Fruit fly (Drosophila melanogaster) whole organism, embryonic: ENCODE results near the gene CG7810.

Experiments used
- Asciz ChIP-seq: fragments of 200-800 bp; sonication (Bioruptor generic); optimal IDR thresholded peaks from 2 replicates; lab custom pipeline; 2017; ENCODE audit warnings: missing biosample characterization, mild to moderate bottlenecking, missing genetic modification characterization, missing genetic modification reagents
- Blimp-1 ChIP-seq: fragments of 200-800 bp; sonication (Bioruptor generic); optimal IDR thresholded peaks from 3 replicates; lab custom pipeline; 2018; ENCODE audit warnings: missing biosample characterization, missing genetic modification characterization, mild to moderate bottlenecking, moderate library complexity, missing genetic modification reagents
- CG10431 ChIP-seq: fragments of 200-800 bp; sonication (Bioruptor generic); optimal IDR thresholded peaks from 3 replicates; lab custom pipeline; 2018; ENCODE audit warnings: missing biosample characterization, mild to moderate bottlenecking, missing genetic modification characterization
- CG12659 ChIP-seq: fragments of 200-800 bp; sonication (Bioruptor generic); optimal IDR thresholded peaks from 3 replicates; lab custom pipeline; 2017; ENCODE audit warnings: mild to moderate bottlenecking, missing biosample characterization, missing genetic modification reagents, missing genetic modification characterization
- CG13894 ChIP-seq: fragments of 200-800 bp; sonication (Bioruptor generic); optimal IDR thresholded peaks from 3 replicates; lab custom pipeline; 2018; ENCODE audit warnings: missing biosample characterization, mild to moderate bottlenecking, missing genetic modification characterization, moderate library complexity
- CG14710 ChIP-seq: fragments of 200-800 bp; sonication (Bioruptor generic); optimal IDR thresholded peaks from 3 replicates; lab custom pipeline; 2019; ENCODE audit warnings: missing biosample characterization, mild to moderate bottlenecking, missing genetic modification characterization, moderate library complexity
- CG1529 ChIP-seq: fragments of 200-800 bp; sonication (Bioruptor generic); optimal IDR thresholded peaks from 3 replicates; lab custom pipeline; 2018; ENCODE audit warnings: missing biosample characterization, missing genetic modification characterization
- CG1603 ChIP-seq: fragments of 200-800 bp; sonication (Bioruptor generic); optimal IDR thresholded peaks from 2 replicates; lab custom pipeline; 2019; ENCODE audit warnings: missing biosample characterization, mild to moderate bottlenecking, missing genetic modification characterization, moderate library complexity
- CG17385 ChIP-seq: fragments of 200-800 bp; sonication (Bioruptor generic); optimal IDR thresholded peaks from 3 replicates; lab custom pipeline; 2018; ENCODE audit warnings: missing biosample characterization, mild to moderate bottlenecking, missing genetic modification characterization
- CG17568 ChIP-seq: fragments of 200-800 bp; sonication (Bioruptor generic); optimal IDR thresholded peaks from 2 replicates; lab custom pipeline; 2018; ENCODE audit warnings: missing biosample characterization, mild to moderate bottlenecking, missing genetic modification characterization, moderate library complexity
- CG18476 ChIP-seq: fragments of 200-800 bp; sonication (Bioruptor generic); optimal IDR thresholded peaks from 2 replicates; lab custom pipeline; 2016; ENCODE audit warnings: missing biosample characterization, mild to moderate bottlenecking, missing genetic modification characterization
- CG2202 ChIP-seq: fragments of 200-800 bp; sonication (Bioruptor generic); optimal IDR thresholded peaks from 2 replicates; lab custom pipeline; 2018; ENCODE audit warnings: missing biosample characterization, mild to moderate bottlenecking, missing genetic modification characterization
- CG31365 ChIP-seq: fragments of 200-800 bp; sonication (Bioruptor generic); optimal IDR thresholded peaks from 2 replicates; lab custom pipeline; 2018; ENCODE audit warnings: missing biosample characterization, mild to moderate bottlenecking, missing genetic modification characterization
- CG32767 ChIP-seq: fragments of 200-800 bp; sonication (Bioruptor generic); IDR thresholded peaks from 2 replicates; pipeline ENCODE4 v1.3.6; 2022; ENCODE audit warnings: missing biosample characterization, missing genetic modification characterization
- CG34224 ChIP-seq: fragments of 200-800 bp; sonication (Bioruptor generic); IDR thresholded peaks from 3 replicates; pipeline ENCODE4 v1.3.6; 2022; ENCODE audit warnings: missing biosample characterization, missing genetic modification characterization; ENCODE audit not compliant: partially characterized antibody
- CG6254 ChIP-seq: fragments of 200-800 bp; sonication (Bioruptor generic); optimal IDR thresholded peaks from 3 replicates; lab custom pipeline; 2017; ENCODE audit warnings: mild to moderate bottlenecking, missing biosample characterization, missing genetic modification reagents, missing genetic modification characterization
- CG7372 ChIP-seq: fragments of 200-800 bp; sonication (Bioruptor generic); IDR thresholded peaks from 2 replicates; pipeline ENCODE4 v1.3.6; 2022; ENCODE audit warnings: missing biosample characterization, missing genetic modification characterization
- CG7839 ChIP-seq: fragments of 200-800 bp; sonication (Bioruptor generic); optimal IDR thresholded peaks from 3 replicates; lab custom pipeline; 2018; ENCODE audit warnings: missing biosample characterization, mild to moderate bottlenecking, missing genetic modification characterization, moderate library complexity
- CG7928 ChIP-seq: fragments of 200-800 bp; sonication (Bioruptor generic); optimal IDR thresholded peaks from 2 replicates; lab custom pipeline; 2017; ENCODE audit warnings: missing biosample characterization, mild to moderate bottlenecking, missing genetic modification characterization
- CG8290 ChIP-seq, 3 experiments: fragments of 200-800 bp; sonication (Bioruptor generic); optimal IDR thresholded peaks; 2 replicates each; lab custom pipeline; 2016 to 2019; ENCODE audit warnings: missing biosample characterization in 3 of 3, missing genetic modification characterization in 3 of 3, mild to moderate bottlenecking in 2 of 3, moderate library complexity in 1 of 3
- CG9215 ChIP-seq: fragments of 200-800 bp; sonication (Bioruptor generic); IDR thresholded peaks from 2 replicates; pipeline ENCODE4 v1.3.6; 2022; ENCODE audit warnings: missing biosample characterization, missing genetic modification characterization
- CoRest ChIP-seq: fragments of 200-800 bp; sonication (Bioruptor generic); optimal IDR thresholded peaks from 3 replicates; lab custom pipeline; 2018; ENCODE audit warnings: missing biosample characterization, mild to moderate bottlenecking, missing genetic modification characterization, moderate library complexity
- Deaf1 ChIP-seq: fragments of 200-800 bp; optimal IDR thresholded peaks from 3 replicates; lab custom pipeline; 2019; ENCODE audit warnings: missing biosample characterization, mild to moderate bottlenecking, missing genetic modification characterization, moderate library complexity
- ERR ChIP-seq: fragments of 200-800 bp; sonication (Bioruptor generic); optimal IDR thresholded peaks from 2 replicates; lab custom pipeline; 2016; ENCODE audit warnings: missing biosample characterization, missing genetic modification characterization
- HmgD ChIP-seq: fragments of 200-800 bp; sonication (Bioruptor generic); optimal IDR thresholded peaks from 3 replicates; lab custom pipeline; 2016; ENCODE audit warnings: missing biosample characterization, missing genetic modification characterization
- Mes4 ChIP-seq: fragments of 200-800 bp; sonication (Bioruptor generic); optimal IDR thresholded peaks from 2 replicates; lab custom pipeline; 2016; ENCODE audit warnings: missing biosample characterization, missing genetic modification characterization
- NK7.1 ChIP-seq: fragments of 200-800 bp; sonication (Bioruptor generic); optimal IDR thresholded peaks from 3 replicates; lab custom pipeline; 2016; ENCODE audit warnings: missing biosample characterization, missing genetic modification characterization
- NfI ChIP-seq: fragments of 200-800 bp; sonication (Bioruptor generic); optimal IDR thresholded peaks from 3 replicates; lab custom pipeline; 2018; ENCODE audit warnings: missing biosample characterization, mild to moderate bottlenecking, missing genetic modification characterization, moderate library complexity
- Ravus ChIP-seq: fragments of 200-800 bp; sonication (Bioruptor generic); IDR thresholded peaks from 2 replicates; pipeline ENCODE4 v1.3.6; 2022; ENCODE audit warnings: missing biosample characterization, missing genetic modification characterization
- YL-1 ChIP-seq: fragments of 200-800 bp; sonication (Bioruptor generic); optimal IDR thresholded peaks from 3 replicates; lab custom pipeline; 2017; ENCODE audit warnings: missing biosample characterization, mild to moderate bottlenecking, missing genetic modification characterization
- bbx ChIP-seq: fragments of 200-800 bp; sonication (Bioruptor generic); IDR thresholded peaks from 2 replicates; pipeline ENCODE4 v1.3.6; 2022; ENCODE audit warnings: missing biosample characterization, missing genetic modification characterization; ENCODE audit not compliant: partially characterized antibody
- crol ChIP-seq: fragments of 200-800 bp; sonication (Bioruptor generic); IDR thresholded peaks from 2 replicates; pipeline ENCODE4 v1.3.6; 2022; ENCODE audit warnings: missing biosample characterization, missing genetic modification characterization
- gro ChIP-seq: fragments of 200-800 bp; sonication (Bioruptor generic); optimal IDR thresholded peaks from 2 replicates; lab custom pipeline; 2016; ENCODE audit warnings: missing biosample characterization, missing genetic modification characterization
- hb ChIP-seq: fragments of 200-800 bp; sonication (Bioruptor generic); IDR thresholded peaks from 3 replicates; pipeline ENCODE4 v1.3.6; 2022; ENCODE audit warnings: missing biosample characterization, missing genetic modification characterization; ENCODE audit not compliant: partially characterized antibody
- insv ChIP-seq, 2 experiments: fragments of 200-800 bp; sonication (Bioruptor generic); optimal IDR thresholded peaks; 3 replicates each; lab custom pipeline; 2016 to 2018; ENCODE audit warnings: missing biosample characterization in 2 of 2, missing genetic modification characterization in 2 of 2
- lov ChIP-seq, 2 experiments: fragments of 200-800 bp in 1 of 2; fragments of >200 bp in 1 of 2; sonication (Bioruptor generic) in 1 of 2; IDR thresholded peaks in 1 of 2; optimal IDR thresholded peaks in 1 of 2; 2 replicates in 1 of 2; 3 replicates in 1 of 2; pipeline versions ENCODE4 v1.3.6 to Lab custom; 2017 to 2022; ENCODE audit warnings: missing biosample characterization in 1 of 2, missing genetic modification characterization in 1 of 2
- maf-S ChIP-seq: fragments of 200-800 bp; sonication (Bioruptor generic); optimal IDR thresholded peaks from 2 replicates; lab custom pipeline; 2016; ENCODE audit warnings: missing biosample characterization, missing genetic modification characterization
- nau ChIP-seq: fragments of 200-800 bp; sonication (Bioruptor generic); optimal IDR thresholded peaks from 3 replicates; lab custom pipeline; 2017; ENCODE audit warnings: missing biosample characterization, mild to moderate bottlenecking, missing genetic modification characterization, missing genetic modification reagents
- nerfin-2 ChIP-seq: fragments of 200-800 bp; sonication (Bioruptor generic); IDR thresholded peaks from 2 replicates; pipeline ENCODE4 v1.3.6; 2022; ENCODE audit warnings: missing biosample characterization, missing genetic modification characterization; ENCODE audit not compliant: partially characterized antibody
- pb ChIP-seq: fragments of 200-800 bp; sonication (Bioruptor generic); optimal IDR thresholded peaks from 3 replicates; lab custom pipeline; 2016; ENCODE audit warnings: missing biosample characterization, missing genetic modification characterization
- pros ChIP-seq: fragments of 200-800 bp; sonication (Bioruptor generic); optimal IDR thresholded peaks from 3 replicates; lab custom pipeline; 2019; ENCODE audit warnings: missing biosample characterization, mild to moderate bottlenecking, missing genetic modification characterization, moderate library complexity
- seq ChIP-seq: fragments of 200-800 bp; sonication (Bioruptor generic); IDR thresholded peaks from 2 replicates; pipeline ENCODE4 v1.3.6; 2022; ENCODE audit warnings: missing biosample characterization, missing genetic modification characterization
- slbo ChIP-seq: fragments of 200-800 bp; sonication (Bioruptor generic); IDR thresholded peaks from 2 replicates; pipeline ENCODE4 v1.3.6; 2022; ENCODE audit warnings: missing biosample characterization, missing genetic modification characterization
- tna ChIP-seq: fragments of 200-800 bp; sonication (Bioruptor generic); IDR thresholded peaks from 2 replicates; pipeline ENCODE4 v1.3.6; 2022; ENCODE audit warnings: missing biosample characterization, missing genetic modification characterization; ENCODE audit not compliant: partially characterized antibody
- toy ChIP-seq: fragments of 200-800 bp; sonication (Bioruptor generic); IDR thresholded peaks from 2 replicates; pipeline ENCODE4 v1.3.6; 2022; ENCODE audit warnings: missing biosample characterization, missing genetic modification characterization
- twi ChIP-seq: fragments of 200-800 bp; optimal IDR thresholded peaks from 2 replicates; lab custom pipeline; 2019; ENCODE audit warnings: missing biosample characterization, mild to moderate bottlenecking, missing genetic modification characterization, moderate library complexity
- vfl ChIP-seq: fragments of 200-800 bp; sonication (Bioruptor generic); optimal IDR thresholded peaks from 2 replicates; lab custom pipeline; 2016; ENCODE audit warnings: missing biosample characterization, missing genetic modification characterization
- vvl ChIP-seq: fragments of 200-800 bp; sonication (Bioruptor generic); IDR thresholded peaks from 2 replicates; pipeline ENCODE4 v1.3.6; 2022; ENCODE audit warnings: missing biosample characterization, missing genetic modification characterization
- z ChIP-seq: fragments of 200-800 bp; sonication (Bioruptor generic); IDR thresholded peaks from 3 replicates; pipeline ENCODE4 v1.3.6; 2022; ENCODE audit warnings: missing biosample characterization, missing genetic modification characterization
- zfh2 ChIP-seq: fragments of 200-800 bp; sonication (Bioruptor generic); optimal IDR thresholded peaks from 2 replicates; lab custom pipeline; 2016; ENCODE audit warnings: missing biosample characterization, missing genetic modification characterization

The CG7810 gene

dm6 chr2L:8297070-8297469 is 13.9 kb downstream of the CG7810 start:
- TF ChIP-seq CG34224 (GFP tag; lab: Robert Waterston, UW) (0 out of 3 replicates have a peak, but pooled peaks have one; percentile 18), CG2202 (no peak), insv (GFP tag; optimal IDR thresholded peaks at IDR 0.05; lab: Kevin White, UChicago) (peak; percentile 56 to 88), crol (GFP tag; lab: Robert Waterston, UW) (no peak), nerfin-2 (GFP tag; lab: Robert Waterston, UW) (no peak), slbo (GFP tag; lab: Robert Waterston, UW) (no peak), CG17385 (GFP tag; lab: Kevin White, UChicago) (no peak), CG14710 (no peak), ERR (GFP tag; lab: Kevin White, UChicago) (no peak), CG17568 (GFP tag; lab: Kevin White, UChicago) (no peak), tna (GFP tag; lab: Robert Waterston, UW) (no peak), YL-1 (GFP tag; lab: Kevin White, UChicago) (no peak), CG12659 (GFP tag; lab: Kevin White, UChicago) (no peak), maf-S (GFP tag; lab: Kevin White, UChicago) (no peak), CG7839 (tag; lab: Kevin White, UChicago) (no peak), CG1603 (no peak), CG18476 (GFP tag; lab: Kevin White, UChicago) (no peak), CoRest (no peak), CG7372 (GFP tag; lab: Robert Waterston, UW) (no peak), vfl (GFP tag; lab: Kevin White, UChicago) (no peak), twi (tag; lab: Kevin White, UChicago) (peak; percentile 17), CG32767 (GFP tag; lab: Robert Waterston, UW) (peak; percentile 20; the same call in 1 of the 2 replicates), CG7928 (GFP tag; lab: Kevin White, UChicago) (no peak), pros (peak; percentile 72), seq (GFP tag; lab: Robert Waterston, UW) (peak; percentile 83), CG6254 (GFP tag; lab: Kevin White, UChicago) (no peak), lov (optimal IDR thresholded peaks at IDR 0.05; lab: Kevin White, UChicago) (no peak), lov (GFP tag; IDR thresholded peaks at IDR 0.05; lab: Robert Waterston, UW) (no peak), HmgD (no peak), CG13894 (tag; lab: Kevin White, UChicago) (no peak), toy (GFP tag; lab: Robert Waterston, UW) (no peak), hb (no peak), NfI (GFP tag; lab: Kevin White, UChicago) (no peak), nau (GFP tag; lab: Kevin White, UChicago) (no peak), zfh2 (GFP tag; lab: Kevin White, UChicago) (no peak), NK7.1 (no peak), gro (no peak), Asciz (GFP tag; lab: Kevin White, UChicago) (no peak), Deaf1 (tag; lab: Kevin White, UChicago) (peak; percentile 73), vvl (GFP tag; lab: Robert Waterston, UW) (no peak), CG9215 (GFP tag; lab: Robert Waterston, UW) (no peak), z (no peak), bbx (GFP tag; lab: Robert Waterston, UW) (peak; percentile 14; the same call in 1 of the 2 replicates), CG10431 (GFP tag; lab: Kevin White, UChicago) (peak; percentile 36), CG1529 (GFP tag; lab: Kevin White, UChicago) (no peak), CG31365 (tag; lab: Kevin White, UChicago) (no peak), CG8290 (GFP tag; optimal IDR thresholded peaks at IDR 0.05; lab: Kevin White, UChicago) (no peak), CG8290 (tag; optimal IDR thresholded peaks at IDR 0.05; lab: Kevin White, UChicago) (no peak), Ravus (GFP tag; lab: Robert Waterston, UW) (no peak), pb (GFP tag; lab: Kevin White, UChicago) (no peak), Mes4 (GFP tag; lab: Kevin White, UChicago) (no peak), Blimp-1 (GFP tag; lab: Kevin White, UChicago) (no peak)
